Worm (Caenorhabditis elegans): ENCODE data around the gene ZC116.5.

- TF ChIP-seq ceh-82 (tag; optimal IDR thresholded peaks at IDR 0.05) (no peak), elt-1 (tag; optimal IDR thresholded peaks at IDR 0.05) (no peak), unc-39 (tag; optimal IDR thresholded peaks at IDR 0.05) (no peak), aly-2 (tag; optimal IDR thresholded peaks at IDR 0.05) (no peak), nhr-11 (tag; optimal IDR thresholded peaks at IDR 0.05) (no peak), blmp-1 (tag; optimal IDR thresholded peaks at IDR 0.05; ENCODE audit: insufficient read depth) (no peak), skn-1 (tag; optimal IDR thresholded peaks at IDR 0.05) (no peak), lin-13 (GFP tag; optimal IDR thresholded peaks at IDR 0.05) (no peak), nhr-12 (tag; optimal IDR thresholded peaks at IDR 0.05) (no peak), ama-1 (optimal IDR thresholded peaks at IDR 0.05) (no peak), snpc-4 (tag; optimal IDR thresholded peaks at IDR 0.05) (no peak), nhr-10 (tag; optimal IDR thresholded peaks at IDR 0.05) (no peak), mdl-1 (tag; optimal IDR thresholded peaks at IDR 0.05) (no peak), ZK546.5 (tag; optimal IDR thresholded peaks at IDR 0.05) (no peak)
Measured at ce11 chrV:12644500-12644899, 35.7 kb upstream of the ZC116.5 start, which contains the start of gene F56H9.8.

Measured in whole organism, L2 larva.